Fruit fly (Drosophila melanogaster) S2 (cell line): ENCODE measurements around the gene Mpv17.

Experiments used
- CG8478 ChIP-seq: fragments of >200 bp; optimal IDR thresholded peaks from 2 replicates; lab custom pipeline; 2018
- CTCF ChIP-seq, 2 experiments: fragments of >200 bp; optimal IDR thresholded peaks; 2 replicates each; lab custom pipeline; 2018

DNA sequence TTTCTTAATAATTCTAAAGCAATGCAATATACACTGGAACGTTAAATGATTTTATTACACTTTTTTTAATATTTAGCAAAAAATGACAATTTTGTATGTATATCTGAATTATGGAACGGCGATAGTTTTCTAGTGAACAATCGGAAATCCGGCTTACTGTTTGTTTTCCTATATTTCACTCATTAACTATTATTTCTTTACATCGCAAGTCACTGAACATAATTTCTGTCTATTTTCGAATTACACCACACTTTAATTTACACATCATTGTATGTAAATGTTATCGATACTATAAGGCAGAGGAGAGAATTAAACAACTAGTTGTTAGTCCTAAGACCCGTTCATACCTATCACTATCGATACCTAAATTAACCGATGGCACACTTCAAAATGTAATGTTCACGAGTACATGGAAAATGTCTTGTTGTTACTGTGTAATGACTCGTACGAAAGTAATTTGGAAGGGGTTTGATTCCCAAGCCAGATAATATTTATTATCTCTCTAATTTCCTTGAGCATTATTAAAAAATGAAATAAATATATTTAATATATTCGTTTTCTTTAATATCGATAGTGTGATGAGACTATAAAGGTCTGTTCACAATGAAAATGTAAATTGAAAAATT lies 2.2 kb downstream of the Mpv17 start, which contains the start of gene PlexA:
- TF ChIP-seq CG8478 (lab: Kevin White, UChicago) (no peak), CTCF (optimal IDR thresholded peaks at IDR 0.05; lab: Kevin White, UChicago) (no peak)
